Worm (Caenorhabditis elegans) whole organism, late embryonic: ENCODE data around the gene add-2.

Experiments used
- C08G9.2 ChIP-seq: sonication (generic microtip); optimal IDR thresholded peaks from 2 replicates; lab custom pipeline; 2016; ENCODE audit warnings: mild to moderate bottlenecking, missing genetic modification characterization, moderate library complexity, missing compliant biosample characterization
- F13H6.1 ChIP-seq: sonication (generic microtip); optimal IDR thresholded peaks from 2 replicates; lab custom pipeline; 2016; ENCODE audit warnings: missing genetic modification characterization, missing compliant biosample characterization
- K02D7.2 ChIP-seq: sonication (generic microtip); optimal IDR thresholded peaks from 2 replicates; lab custom pipeline; 2017; ENCODE audit warnings: mild to moderate bottlenecking, missing genetic modification characterization, missing compliant biosample characterization
- T23F11.4 ChIP-seq: fragments of 200-800 bp; sonication (Bioruptor generic); optimal IDR thresholded peaks from 2 replicates; lab custom pipeline; 2018; ENCODE audit warnings: mild to moderate bottlenecking, missing genetic modification characterization, missing compliant biosample characterization
- Y22D7AL.16 ChIP-seq: sonication (generic microtip); optimal IDR thresholded peaks from 2 replicates; lab custom pipeline; 2016; ENCODE audit warnings: missing genetic modification characterization, missing compliant biosample characterization
- ahr-1 ChIP-seq: sonication (generic microtip); optimal IDR thresholded peaks from 2 replicates; lab custom pipeline; 2016; ENCODE audit warnings: missing genetic modification characterization, missing compliant biosample characterization
- ceh-14 ChIP-seq: sonication (generic microtip); optimal IDR thresholded peaks from 2 replicates; lab custom pipeline; 2016; ENCODE audit warnings: missing genotype, missing genetic modification characterization, missing compliant biosample characterization
- ceh-18 ChIP-seq: sonication (generic microtip); optimal IDR thresholded peaks from 2 replicates; lab custom pipeline; 2016; ENCODE audit warnings: missing genetic modification characterization, missing compliant biosample characterization
- ceh-19 ChIP-seq: fragments of 200-800 bp; sonication (Bioruptor generic); optimal IDR thresholded peaks from 2 replicates; lab custom pipeline; 2018; ENCODE audit warnings: mild to moderate bottlenecking, missing genetic modification characterization, missing compliant biosample characterization
- ceh-2 ChIP-seq: sonication (generic microtip); optimal IDR thresholded peaks from 2 replicates; lab custom pipeline; 2016; ENCODE audit warnings: missing genotype, missing genetic modification characterization, missing compliant biosample characterization
- ceh-22 ChIP-seq: sonication (generic microtip); optimal IDR thresholded peaks from 2 replicates; lab custom pipeline; 2017; ENCODE audit warnings: missing biosample characterization, missing genetic modification characterization
- ceh-24 ChIP-seq: sonication (generic microtip); optimal IDR thresholded peaks from 2 replicates; lab custom pipeline; 2016; ENCODE audit warnings: mild to moderate bottlenecking, missing genetic modification characterization, missing compliant biosample characterization
- ceh-30 ChIP-seq: fragments of 150-350 bp; optimal IDR thresholded peaks from 2 replicates; lab custom pipeline; 2014; ENCODE audit warnings: missing biosample characterization, missing genetic modification characterization
- ceh-31 ChIP-seq: sonication (generic microtip); optimal IDR thresholded peaks from 2 replicates; lab custom pipeline; 2016; ENCODE audit warnings: missing genetic modification characterization, missing compliant biosample characterization
- ceh-34 ChIP-seq: sonication (generic microtip); optimal IDR thresholded peaks from 2 replicates; lab custom pipeline; 2016; ENCODE audit warnings: mild to moderate bottlenecking, missing genetic modification characterization, missing compliant biosample characterization
- ceh-45 ChIP-seq: fragments of 200-800 bp; sonication (Bioruptor generic); IDR thresholded peaks from 2 replicates; pipeline ENCODE4 v1.3.6; 2022; ENCODE audit warnings: missing genetic modification reagents, missing genetic modification characterization, missing compliant biosample characterization
- ceh-48 ChIP-seq: sonication (generic microtip); optimal IDR thresholded peaks from 2 replicates; lab custom pipeline; 2016; ENCODE audit warnings: missing genetic modification characterization, inconsistent platforms, missing compliant biosample characterization
- ceh-6 ChIP-seq: fragments of 200-800 bp; sonication (Bioruptor generic); optimal IDR thresholded peaks from 2 replicates; lab custom pipeline; 2018; ENCODE audit warnings: mild to moderate bottlenecking, missing genetic modification characterization, missing compliant biosample characterization
- ceh-9 ChIP-seq: sonication (generic microtip); optimal IDR thresholded peaks from 2 replicates; lab custom pipeline; 2016; ENCODE audit warnings: mild to moderate bottlenecking, missing genetic modification characterization, inconsistent platforms, missing compliant biosample characterization
- dve-1 ChIP-seq: sonication (generic microtip); optimal IDR thresholded peaks from 2 replicates; lab custom pipeline; 2017; ENCODE audit warnings: antibody characterized with exemption, mild to moderate bottlenecking, missing genetic modification characterization, missing compliant biosample characterization
- elt-2 ChIP-seq: sonication (generic microtip); optimal IDR thresholded peaks from 2 replicates; lab custom pipeline; 2016; ENCODE audit warnings: missing genetic modification reagents, missing genetic modification characterization, missing compliant biosample characterization
- elt-4 ChIP-seq: sonication (generic microtip); optimal IDR thresholded peaks from 2 replicates; lab custom pipeline; 2016; ENCODE audit warnings: missing genetic modification characterization, missing compliant biosample characterization
- ets-4 ChIP-seq: sonication (generic microtip); optimal IDR thresholded peaks from 2 replicates; lab custom pipeline; 2016; ENCODE audit warnings: missing genetic modification characterization, missing compliant biosample characterization
- eyg-1 ChIP-seq: sonication (generic microtip); optimal IDR thresholded peaks from 2 replicates; lab custom pipeline; 2016; ENCODE audit warnings: missing genotype, missing genetic modification characterization, missing compliant biosample characterization
- fkh-10 ChIP-seq: fragments of 150-350 bp; optimal IDR thresholded peaks from 2 replicates; lab custom pipeline; 2014; ENCODE audit warnings: missing biosample characterization, missing genetic modification reagents, missing genetic modification characterization
- gmeb-2 ChIP-seq: sonication (generic microtip); optimal IDR thresholded peaks from 2 replicates; lab custom pipeline; 2016; ENCODE audit warnings: missing genetic modification characterization, inconsistent platforms, missing compliant biosample characterization
- hlh-13 ChIP-seq: fragments of 200-800 bp; sonication (Bioruptor generic); optimal IDR thresholded peaks from 2 replicates; lab custom pipeline; 2018; ENCODE audit warnings: mild to moderate bottlenecking, missing genetic modification characterization, missing compliant biosample characterization
- hlh-15 ChIP-seq: sonication (generic microtip); optimal IDR thresholded peaks from 2 replicates; lab custom pipeline; 2016; ENCODE audit warnings: missing genetic modification characterization, missing compliant biosample characterization
- hlh-6 ChIP-seq: sonication (generic microtip); optimal IDR thresholded peaks from 2 replicates; lab custom pipeline; 2016; ENCODE audit warnings: missing genotype, missing genetic modification characterization, missing compliant biosample characterization
- hlh-8 ChIP-seq: sonication (generic microtip); optimal IDR thresholded peaks from 2 replicates; lab custom pipeline; 2016; ENCODE audit warnings: missing genotype, missing genetic modification characterization, missing compliant biosample characterization
- lin-11 ChIP-seq: fragments of 200-800 bp; sonication (Bioruptor generic); optimal IDR thresholded peaks from 2 replicates; lab custom pipeline; 2018; ENCODE audit warnings: mild to moderate bottlenecking, missing genetic modification characterization, missing compliant biosample characterization
- madf-2 ChIP-seq: sonication (generic microtip); optimal IDR thresholded peaks from 2 replicates; lab custom pipeline; 2017; ENCODE audit warnings: missing genetic modification characterization, missing compliant biosample characterization
- mec-3 ChIP-seq: sonication (generic microtip); optimal IDR thresholded peaks from 2 replicates; lab custom pipeline; 2016; ENCODE audit warnings: borderline replicate concordance, missing genetic modification characterization, missing compliant biosample characterization
- npax-4 ChIP-seq: sonication (generic microtip); optimal IDR thresholded peaks from 2 replicates; lab custom pipeline; 2016; ENCODE audit warnings: missing genetic modification characterization, missing compliant biosample characterization
- odd-2 ChIP-seq: sonication (generic microtip); optimal IDR thresholded peaks from 2 replicates; lab custom pipeline; 2017; ENCODE audit warnings: antibody characterized with exemption, mild to moderate bottlenecking, missing genetic modification characterization, missing compliant biosample characterization
- pag-3 ChIP-seq: sonication (generic microtip); optimal IDR thresholded peaks from 2 replicates; lab custom pipeline; 2016; ENCODE audit warnings: missing compliant biosample characterization, missing genetic modification characterization, borderline replicate concordance
- pat-9 ChIP-seq: fragments of 200-800 bp; sonication (Bioruptor generic); optimal IDR thresholded peaks from 2 replicates; lab custom pipeline; 2018; ENCODE audit warnings: mild to moderate bottlenecking, missing genetic modification characterization, moderate library complexity, missing compliant biosample characterization
- pha-2 ChIP-seq: sonication (generic microtip); optimal IDR thresholded peaks from 2 replicates; lab custom pipeline; 2017; ENCODE audit warnings: mild to moderate bottlenecking, missing genetic modification characterization, missing compliant biosample characterization
- pha-4 ChIP-seq: fragments of 150-350 bp; optimal IDR thresholded peaks from 2 replicates; lab custom pipeline; 2018; ENCODE audit warnings: missing biosample characterization, missing genetic modification reagents, missing genetic modification characterization
- pqm-1 ChIP-seq: sonication (generic microtip); optimal IDR thresholded peaks from 2 replicates; lab custom pipeline; 2016; ENCODE audit warnings: missing genetic modification characterization, missing compliant biosample characterization
- ref-2 ChIP-seq: sonication (generic microtip); optimal IDR thresholded peaks from 2 replicates; lab custom pipeline; 2016; ENCODE audit warnings: missing genetic modification characterization, missing compliant biosample characterization
- rnt-1 ChIP-seq: sonication (generic microtip); optimal IDR thresholded peaks from 2 replicates; lab custom pipeline; 2016; ENCODE audit warnings: missing genetic modification characterization, missing compliant biosample characterization
- sdc-2 ChIP-seq: sonication (generic microtip); optimal IDR thresholded peaks from 2 replicates; lab custom pipeline; 2016; ENCODE audit warnings: missing genotype, missing genetic modification characterization, missing compliant biosample characterization
- sox-2 ChIP-seq: fragments of 200-800 bp; sonication (Bioruptor generic); IDR thresholded peaks from 2 replicates; pipeline ENCODE4 v1.3.6; 2022; ENCODE audit warnings: missing genetic modification reagents, missing genetic modification characterization, missing compliant biosample characterization
- sox-4 ChIP-seq: sonication (generic microtip); optimal IDR thresholded peaks from 2 replicates; lab custom pipeline; 2017; ENCODE audit warnings: mild to moderate bottlenecking, missing genetic modification characterization, inconsistent platforms, missing compliant biosample characterization
- syd-9 ChIP-seq: sonication (generic microtip); optimal IDR thresholded peaks from 2 replicates; lab custom pipeline; 2016; ENCODE audit warnings: mild to moderate bottlenecking, missing genetic modification characterization, moderate library complexity, missing compliant biosample characterization
- tbx-2 ChIP-seq: sonication (generic microtip); optimal IDR thresholded peaks from 2 replicates; lab custom pipeline; 2016; ENCODE audit warnings: missing genetic modification characterization, missing compliant biosample characterization
- tbx-7 ChIP-seq: sonication (generic microtip); optimal IDR thresholded peaks from 2 replicates; lab custom pipeline; 2016; ENCODE audit warnings: missing genotype, missing genetic modification characterization, missing compliant biosample characterization
- ttx-3 ChIP-seq: sonication (generic microtip); optimal IDR thresholded peaks from 2 replicates; lab custom pipeline; 2016; ENCODE audit warnings: missing genetic modification reagents, missing genetic modification characterization, missing compliant biosample characterization
- unc-42 ChIP-seq: sonication (generic microtip); optimal IDR thresholded peaks from 2 replicates; lab custom pipeline; 2016; ENCODE audit warnings: missing genotype, missing genetic modification characterization, missing compliant biosample characterization
- unc-86 ChIP-seq: sonication (generic microtip); optimal IDR thresholded peaks from 2 replicates; lab custom pipeline; 2016; ENCODE audit warnings: missing genetic modification characterization, missing compliant biosample characterization
- ztf-16 ChIP-seq: sonication (generic microtip); optimal IDR thresholded peaks from 2 replicates; lab custom pipeline; 2017; ENCODE audit warnings: missing genetic modification characterization, missing compliant biosample characterization

The add-2 gene

DNA sequence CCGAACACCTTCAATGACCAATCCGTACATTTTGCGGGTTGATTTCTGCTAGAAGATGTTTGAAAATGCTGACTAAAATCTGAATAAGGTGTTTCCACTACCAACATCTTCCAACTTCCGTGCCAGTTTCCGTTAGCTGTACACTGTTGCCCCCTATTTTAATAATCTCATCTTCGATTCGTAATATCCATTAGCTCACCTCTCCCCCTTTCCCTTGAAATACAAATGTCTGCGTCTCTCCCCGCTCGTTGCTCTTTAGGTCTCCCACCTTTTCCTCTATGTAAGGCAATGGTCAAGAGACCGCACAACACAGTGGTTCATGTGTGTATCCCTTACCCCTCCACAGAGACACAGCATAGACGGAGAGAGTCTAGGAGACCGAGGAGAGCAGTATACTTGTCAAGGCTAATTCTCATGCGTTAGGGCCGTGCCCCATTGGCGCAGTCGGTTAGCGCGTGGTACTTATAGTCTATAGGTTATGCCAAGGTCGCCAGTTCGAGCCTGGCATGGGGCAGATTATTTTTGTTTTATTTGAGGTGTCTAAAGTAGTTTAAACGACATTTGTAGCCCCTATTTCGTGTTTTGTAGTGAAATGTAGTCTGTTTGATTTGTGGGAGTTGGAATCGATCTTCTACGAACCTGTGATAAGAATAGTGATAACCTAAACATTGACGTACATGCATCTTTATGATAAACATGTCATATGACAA is 11.3 kb downstream of the add-2 start, which contains the start of gene gcy-33:
Gene gcy-33 (minus strand): TSS at position 51 of the 710 bp plus-strand sequence.
- TF ChIP-seq npax-4 (tag; lab: Kevin White, UChicago): peak; percentile 92
- peak; percentile 95 for TF ChIP-seq hlh-15 (tag; lab: Kevin White, UChicago)
- peak; percentile 94 for TF ChIP-seq syd-9
- peak; percentile 73 for TF ChIP-seq pag-3
- peak; percentile 88 for TF ChIP-seq dve-1
- peak; percentile 75 for TF ChIP-seq hlh-8 (tag; lab: Kevin White, UChicago)
- peak; percentile 91 for TF ChIP-seq ceh-31 (tag; lab: Kevin White, UChicago)
- TF ChIP-seq sox-2 (GFP tag; lab: Robert Waterston, UW): peak; percentile 92
- TF ChIP-seq eyg-1 (tag; lab: Kevin White, UChicago): peak; percentile 96
- TF ChIP-seq ceh-6 (GFP tag; lab: Kevin White, UChicago): peak; percentile 95
- TF ChIP-seq tbx-2 (tag; lab: Kevin White, UChicago): peak; percentile 97
- TF ChIP-seq ceh-30: peak; percentile 27
- TF ChIP-seq K02D7.2 (tag; lab: Kevin White, UChicago): peak; percentile 88
- peak; percentile 94 for TF ChIP-seq madf-2 (tag; lab: Kevin White, UChicago)
- peak; percentile 91 for TF ChIP-seq sox-4 (tag; lab: Kevin White, UChicago)
- peak; percentile 54 for TF ChIP-seq mec-3
- TF ChIP-seq pat-9 (tag; lab: Kevin White, UChicago): peak; percentile 93
- TF ChIP-seq hlh-6 (tag; lab: Kevin White, UChicago): peak; percentile 97
- peak; percentile 85 for TF ChIP-seq ahr-1 (tag; lab: Kevin White, UChicago)
- peak; percentile 95 for TF ChIP-seq ztf-16 (tag; lab: Kevin White, UChicago)
- peak; percentile 85 for TF ChIP-seq C08G9.2 (tag; lab: Kevin White, UChicago)
- TF ChIP-seq ceh-14 (tag; lab: Kevin White, UChicago): peak; percentile 96
- TF ChIP-seq odd-2 (tag; lab: Kevin White, UChicago): peak; percentile 52
- TF ChIP-seq ceh-24 (tag; lab: Kevin White, UChicago): peak; percentile 84
- peak; percentile 46 for TF ChIP-seq tbx-7 (tag; lab: Kevin White, UChicago)
- peak; percentile 94 for TF ChIP-seq ceh-2 (tag; lab: Kevin White, UChicago)
- peak; percentile 94 for TF ChIP-seq pha-2 (tag; lab: Kevin White, UChicago)
- no peak for TF ChIP-seq ceh-22 (tag; lab: Kevin White, UChicago)
- TF ChIP-seq ceh-18: peak; percentile 93
- no peak for TF ChIP-seq pha-4
- peak; percentile 93 for TF ChIP-seq ttx-3 (tag; lab: Kevin White, UChicago)
- peak; percentile 85 for TF ChIP-seq rnt-1 (tag; lab: Kevin White, UChicago)
- peak; percentile 94 for TF ChIP-seq ref-2 (tag; lab: Kevin White, UChicago)
- TF ChIP-seq elt-2 (tag; lab: Kevin White, UChicago): peak; percentile 97
- peak; percentile 95 for TF ChIP-seq ceh-34 (tag; lab: Kevin White, UChicago)
- TF ChIP-seq ceh-9 (tag; lab: Kevin White, UChicago): peak; percentile 80
- peak; percentile 95 for TF ChIP-seq Y22D7AL.16 (tag; lab: Kevin White, UChicago)
- peak; percentile 93 for TF ChIP-seq pqm-1 (tag; lab: Kevin White, UChicago)
- peak; percentile 95 for TF ChIP-seq ceh-19 (GFP tag; lab: Kevin White, UChicago)
- TF ChIP-seq ets-4 (tag; lab: Kevin White, UChicago): peak; percentile 53
- peak; percentile 86 for TF ChIP-seq lin-11 (tag; lab: Kevin White, UChicago)
- TF ChIP-seq unc-86 (tag; lab: Kevin White, UChicago): peak; percentile 97
- TF ChIP-seq hlh-13 (GFP tag; lab: Kevin White, UChicago): peak; percentile 80
- peak; percentile 88 for TF ChIP-seq unc-42
- TF ChIP-seq F13H6.1 (tag; lab: Kevin White, UChicago): peak; percentile 89
- TF ChIP-seq gmeb-2 (tag; lab: Kevin White, UChicago): peak; percentile 97
- peak; percentile 88 for TF ChIP-seq ceh-48 (tag; lab: Kevin White, UChicago)
- TF ChIP-seq fkh-10 (GFP tag; lab: Kevin White, UChicago): peak; percentile 48
- peak; percentile 96 for TF ChIP-seq T23F11.4
- peak; percentile 90 for TF ChIP-seq sdc-2 (tag; lab: Kevin White, UChicago)
- peak; percentile 90 for TF ChIP-seq elt-4 (tag; lab: Kevin White, UChicago)
- TF ChIP-seq ceh-45 (GFP tag; lab: Robert Waterston, UW): peak; percentile 89
